Worm (Caenorhabditis elegans) whole organism, young adult: ENCODE measurements around the gene piit-1.

Experiments
- B0035.1 ChIP-seq: sonication (generic microtip); optimal IDR thresholded peaks from 2 replicates; lab custom pipeline; 2016; ENCODE audit warnings: missing genetic modification characterization, mild to moderate bottlenecking, missing compliant biosample characterization, missing genotype, missing genetic modification reagents
- C17E4.6 ChIP-seq: fragments of 200-800 bp; sonication (Bioruptor generic); IDR thresholded peaks from 2 replicates; pipeline ENCODE4 v1.3.6; 2022; ENCODE audit warnings: missing genetic modification reagents, missing genetic modification characterization, missing compliant biosample characterization
- F10E7.11 ChIP-seq: sonication (generic microtip); optimal IDR thresholded peaks from 2 replicates; lab custom pipeline; 2017; ENCODE audit warnings: mild to moderate bottlenecking, missing genetic modification characterization, moderate library complexity, missing compliant biosample characterization
- F23B12.7 ChIP-seq: sonication (generic microtip); optimal IDR thresholded peaks from 2 replicates; lab custom pipeline; 2017; ENCODE audit warnings: missing genetic modification characterization, mild to moderate bottlenecking, missing compliant biosample characterization, antibody characterized with exemption, moderate library complexity; ENCODE audit not compliant: insufficient read depth
- F33H1.4 ChIP-seq: fragments of 200-800 bp; sonication (Bioruptor generic); IDR thresholded peaks from 2 replicates; pipeline ENCODE4 v1.3.6; 2022; ENCODE audit warnings: missing genetic modification reagents, missing genetic modification characterization, missing compliant biosample characterization
- F39B2.1 ChIP-seq: fragments of 200-800 bp; sonication (Bioruptor generic); IDR thresholded peaks from 2 replicates; pipeline ENCODE4 v1.3.6; 2022; ENCODE audit warnings: missing genetic modification reagents, missing genetic modification characterization, missing compliant biosample characterization
- F52B5.7 ChIP-seq: sonication (generic microtip); optimal IDR thresholded peaks from 2 replicates; lab custom pipeline; 2016; ENCODE audit warnings: mild to moderate bottlenecking, missing genetic modification characterization, missing compliant biosample characterization
- F55B11.4 ChIP-seq: sonication (generic microtip); optimal IDR thresholded peaks from 2 replicates; lab custom pipeline; 2016; ENCODE audit warnings: missing compliant biosample characterization, missing genetic modification characterization, borderline replicate concordance; ENCODE audit not compliant: insufficient read depth
- K12H6.12 ChIP-seq: fragments of 200-800 bp; sonication (Bioruptor generic); optimal IDR thresholded peaks from 2 replicates; lab custom pipeline; 2018; ENCODE audit warnings: mild to moderate bottlenecking, missing genetic modification characterization, missing compliant biosample characterization
- Y53G8AR.9 ChIP-seq: fragments of 200-800 bp; sonication (Bioruptor generic); conservative IDR thresholded peaks from 2 replicates; pipeline ENCODE4 v1.3.6; 2022; ENCODE audit warnings: missing genetic modification reagents, missing genetic modification characterization, missing compliant biosample characterization
- Y67H2A.10 ChIP-seq: fragments of 200-800 bp; sonication (Bioruptor generic); conservative IDR thresholded peaks from 2 replicates; pipeline ENCODE4 v1.3.6; 2022; ENCODE audit warnings: missing genetic modification reagents, missing genetic modification characterization, missing compliant biosample characterization
- atf-7 ChIP-seq: sonication (generic microtip); optimal IDR thresholded peaks from 2 replicates; lab custom pipeline; 2017; ENCODE audit warnings: mild to moderate bottlenecking, missing genetic modification characterization, missing compliant biosample characterization
- bed-1 ChIP-seq: fragments of 200-800 bp; sonication (Bioruptor generic); IDR thresholded peaks from 2 replicates; pipeline ENCODE4 v1.3.6; 2022; ENCODE audit warnings: missing genetic modification reagents, missing genetic modification characterization, missing compliant biosample characterization
- ccch-3 ChIP-seq: fragments of 200-800 bp; sonication (Bioruptor generic); optimal IDR thresholded peaks from 2 replicates; lab custom pipeline; 2018; ENCODE audit warnings: mild to moderate bottlenecking, missing genetic modification characterization, missing compliant biosample characterization
- ceh-58 ChIP-seq: fragments of 200-800 bp; sonication (Bioruptor generic); IDR thresholded peaks from 2 replicates; pipeline ENCODE4 v1.3.6; 2022; ENCODE audit warnings: missing genetic modification characterization, missing compliant biosample characterization
- ceh-79 ChIP-seq: sonication (generic microtip); optimal IDR thresholded peaks from 2 replicates; lab custom pipeline; 2017; ENCODE audit warnings: mild to moderate bottlenecking, missing genetic modification characterization, missing compliant biosample characterization
- dox-1 ChIP-seq: fragments of 200-800 bp; sonication (Bioruptor generic); IDR thresholded peaks from 2 replicates; pipeline ENCODE4 v1.3.6; 2022; ENCODE audit warnings: missing genetic modification reagents, missing genetic modification characterization, missing compliant biosample characterization
- efl-1 ChIP-seq: fragments of 150-350 bp; optimal IDR thresholded peaks from 2 replicates; lab custom pipeline; 2014; ENCODE audit warnings: missing biosample characterization, missing genetic modification reagents, missing genetic modification characterization
- egl-18 ChIP-seq: fragments of 200-800 bp; sonication (Bioruptor generic); IDR thresholded peaks from 2 replicates; pipeline ENCODE4 v1.3.6; 2022; ENCODE audit warnings: missing genetic modification reagents, missing genetic modification characterization, missing compliant biosample characterization
- hlh-12 ChIP-seq: sonication (generic microtip); optimal IDR thresholded peaks from 2 replicates; lab custom pipeline; 2016; ENCODE audit warnings: missing genetic modification characterization, missing compliant biosample characterization
- hlh-26 ChIP-seq: fragments of 200-800 bp; sonication (Bioruptor generic); conservative IDR thresholded peaks from 2 replicates; pipeline ENCODE4 v1.3.6; 2022; ENCODE audit warnings: missing genetic modification reagents, missing genetic modification characterization, missing compliant biosample characterization
- hsf-1 ChIP-seq: fragments of 200-800 bp; sonication (Bioruptor generic); IDR thresholded peaks from 2 replicates; pipeline ENCODE4 v1.3.6; 2022; ENCODE audit warnings: missing genetic modification reagents, missing genetic modification characterization, missing compliant biosample characterization
- lag-1 ChIP-seq: fragments of 200-800 bp; sonication (Bioruptor generic); IDR thresholded peaks from 2 replicates; pipeline ENCODE4 v1.3.6; 2022; ENCODE audit warnings: missing genetic modification reagents, missing genetic modification characterization, missing compliant biosample characterization
- let-607 ChIP-seq, 2 experiments: fragments of 200-800 bp in 1 of 2; sonication (Bioruptor generic) in 1 of 2; sonication (generic microtip) in 1 of 2; optimal IDR thresholded peaks; 2 replicates each; lab custom pipeline; 2016 to 2018; ENCODE audit warnings: mild to moderate bottlenecking in 2 of 2, missing compliant biosample characterization in 2 of 2, missing genetic modification characterization in 2 of 2, moderate library complexity in 2 of 2, missing genotype in 1 of 2
- lsl-1 ChIP-seq: fragments of 200-800 bp; sonication (Bioruptor generic); optimal IDR thresholded peaks from 2 replicates; lab custom pipeline; 2018; ENCODE audit warnings: mild to moderate bottlenecking, missing genetic modification characterization, moderate library complexity, missing compliant biosample characterization
- lsy-27 ChIP-seq: sonication (generic microtip); optimal IDR thresholded peaks from 2 replicates; lab custom pipeline; 2017; ENCODE audit warnings: missing genetic modification characterization, mild to moderate bottlenecking, missing compliant biosample characterization, antibody characterized with exemption, missing genotype, borderline replicate concordance; ENCODE audit not compliant: insufficient read depth
- madf-10 ChIP-seq: sonication (generic microtip); optimal IDR thresholded peaks from 2 replicates; lab custom pipeline; 2016; ENCODE audit warnings: mild to moderate bottlenecking, missing genetic modification characterization, missing compliant biosample characterization
- madf-6 ChIP-seq: fragments of 200-800 bp; sonication (Bioruptor generic); IDR thresholded peaks from 2 replicates; pipeline ENCODE4 v1.3.6; 2022; ENCODE audit warnings: missing genetic modification reagents, missing genetic modification characterization, missing compliant biosample characterization
- mcd-1 ChIP-seq: fragments of 200-800 bp; sonication (Bioruptor generic); IDR thresholded peaks from 2 replicates; pipeline ENCODE4 v1.3.6; 2022; ENCODE audit warnings: missing genetic modification reagents, missing genetic modification characterization, missing compliant biosample characterization
- mes-4 ChIP-seq: sonication (generic microtip); optimal IDR thresholded peaks from 2 replicates; lab custom pipeline; 2016; ENCODE audit warnings: missing genotype, missing genetic modification characterization, missing compliant biosample characterization
- mxl-1 ChIP-seq: sonication (generic microtip); optimal IDR thresholded peaks from 2 replicates; lab custom pipeline; 2016; ENCODE audit warnings: missing genetic modification characterization, missing compliant biosample characterization
- nfya-2 ChIP-seq: fragments of 200-800 bp; sonication (Bioruptor generic); IDR thresholded peaks from 2 replicates; pipeline ENCODE4 v1.3.6; 2022; ENCODE audit warnings: missing genetic modification reagents, missing genetic modification characterization, missing compliant biosample characterization
- nfyb-1 ChIP-seq: fragments of 200-800 bp; sonication (Bioruptor generic); IDR thresholded peaks from 2 replicates; pipeline ENCODE4 v1.3.6; 2022; ENCODE audit warnings: missing genetic modification reagents, missing genetic modification characterization, missing compliant biosample characterization
- nhr-90 ChIP-seq: sonication (generic microtip); optimal IDR thresholded peaks from 2 replicates; lab custom pipeline; 2016; ENCODE audit warnings: missing genotype, mild to moderate bottlenecking, missing genetic modification characterization, missing compliant biosample characterization
- rcor-1 ChIP-seq: fragments of 200-800 bp; sonication (Bioruptor generic); IDR thresholded peaks from 2 replicates; pipeline ENCODE4 v1.3.6; 2022; ENCODE audit warnings: missing genetic modification reagents, missing genetic modification characterization, missing compliant biosample characterization
- repo-1 ChIP-seq: sonication (generic microtip); optimal IDR thresholded peaks from 2 replicates; lab custom pipeline; 2017; ENCODE audit warnings: mild to moderate bottlenecking, missing genetic modification characterization, missing compliant biosample characterization
- sdz-38 ChIP-seq: sonication (generic microtip); optimal IDR thresholded peaks from 2 replicates; lab custom pipeline; 2016; ENCODE audit warnings: missing genotype, missing genetic modification characterization, missing compliant biosample characterization
- snpc-1.1 ChIP-seq: sonication (generic microtip); optimal IDR thresholded peaks from 2 replicates; lab custom pipeline; 2017; ENCODE audit warnings: missing genetic modification characterization, mild to moderate bottlenecking, missing compliant biosample characterization, antibody characterized with exemption, moderate library complexity, missing genotype, missing genetic modification reagents; ENCODE audit not compliant: insufficient read depth
- snpc-3.4 ChIP-seq: sonication (generic microtip); optimal IDR thresholded peaks from 2 replicates; lab custom pipeline; 2017; ENCODE audit warnings: missing genetic modification characterization, mild to moderate bottlenecking, missing compliant biosample characterization, antibody characterized with exemption, moderate library complexity, missing genotype, missing genetic modification reagents
- snpc-4 ChIP-seq, 5 experiments: fragments of 150-350 bp in 1 of 5; sonication (generic microtip) in 4 of 5; optimal IDR thresholded peaks; 2 replicates each; lab custom pipeline; 2014 to 2018; ENCODE audit warnings: missing genetic modification characterization in 5 of 5, missing biosample characterization in 3 of 5, antibody characterized with exemption in 2 of 5, mild to moderate bottlenecking in 2 of 5, missing compliant biosample characterization in 2 of 5, missing genotype in 2 of 5, moderate library complexity in 2 of 5, missing genetic modification reagents in 1 of 5
- sptf-2 ChIP-seq: fragments of 200-800 bp; sonication (Bioruptor generic); optimal IDR thresholded peaks from 2 replicates; lab custom pipeline; 2018; ENCODE audit warnings: mild to moderate bottlenecking, missing genetic modification characterization, missing compliant biosample characterization
- tbp1 ChIP-seq: fragments of 200-800 bp; sonication (Bioruptor generic); optimal IDR thresholded peaks from 2 replicates; lab custom pipeline; 2018; ENCODE audit warnings: mild to moderate bottlenecking, missing genetic modification characterization, missing compliant biosample characterization
- tbx-9 ChIP-seq: sonication (generic microtip); optimal IDR thresholded peaks from 2 replicates; lab custom pipeline; 2016; ENCODE audit warnings: borderline replicate concordance, missing genetic modification characterization, inconsistent platforms, missing compliant biosample characterization
- tlf-1 ChIP-seq: fragments of 200-800 bp; sonication (Bioruptor generic); optimal IDR thresholded peaks from 2 replicates; lab custom pipeline; 2018; ENCODE audit warnings: mild to moderate bottlenecking, missing genetic modification characterization, missing compliant biosample characterization
- zfh-2 ChIP-seq: fragments of 200-800 bp; sonication (Bioruptor generic); conservative IDR thresholded peaks from 2 replicates; pipeline ENCODE4 v1.3.6; 2022; ENCODE audit warnings: missing genetic modification reagents, missing genetic modification characterization, missing compliant biosample characterization
- ztf-18 ChIP-seq: sonication (generic microtip); optimal IDR thresholded peaks from 2 replicates; lab custom pipeline; 2016; ENCODE audit warnings: missing genotype, mild to moderate bottlenecking, missing genetic modification characterization, missing compliant biosample characterization

piit-1 gene

DNA sequence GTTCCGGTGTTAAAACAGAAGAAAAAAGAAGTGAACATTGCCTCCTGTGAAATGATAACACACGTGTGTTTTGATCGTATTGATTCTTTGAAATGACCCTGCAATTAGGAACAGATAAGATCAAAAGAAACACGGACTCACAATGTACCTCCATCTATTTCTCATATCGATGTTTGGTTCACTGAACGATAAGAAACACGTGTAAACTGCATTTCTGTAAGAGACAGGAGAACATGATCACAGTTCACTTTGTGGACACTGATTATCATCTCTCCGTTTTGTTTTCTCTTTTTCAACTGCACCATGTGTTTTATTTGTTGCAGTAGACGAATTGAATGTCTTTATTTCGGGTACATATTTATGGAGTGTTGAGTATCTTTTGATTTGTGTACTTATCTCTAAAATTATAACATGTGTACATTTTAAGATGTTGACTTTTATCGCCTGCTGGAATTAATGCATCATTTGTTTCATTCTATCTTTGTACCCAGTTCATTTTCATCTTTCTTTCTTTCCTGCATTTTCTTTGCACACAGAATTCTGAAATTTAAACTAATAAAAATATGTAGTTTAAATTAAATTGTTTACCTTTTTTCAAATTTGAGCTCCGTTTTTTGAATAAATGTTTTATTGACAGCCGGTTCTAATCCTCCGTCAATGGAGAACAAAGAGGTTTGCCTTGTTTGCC is 37.0 kb downstream of the piit-1 start, which contains the start of the genes H12C20.7 and nhr-68 (continued):
- TF ChIP-seq K12H6.12 (tag; lab: Kevin White, UChicago) (peak; percentile 27), tbp1 (GFP tag; lab: Kevin White, UChicago) (peak; percentile 70), sdz-38 (tag; lab: Kevin White, UChicago) (no peak), repo-1 (tag; lab: Kevin White, UChicago) (peak; percentile 90), snpc-1.1 (tag; lab: Kevin White, UChicago) (no peak), F39B2.1 (GFP tag; lab: Robert Waterston, UW) (no peak), Y53G8AR.9 (GFP tag; lab: Robert Waterston, UW) (0 out of 2 replicates have a peak, but pooled peaks have one; percentile 13), egl-18 (no peak), madf-6 (no peak), hlh-12 (tag; lab: Kevin White, UChicago) (no peak), atf-7 (tag; lab: Kevin White, UChicago) (peak; percentile 95), dox-1 (GFP tag; lab: Robert Waterston, UW) (no peak), lag-1 (GFP tag; lab: Robert Waterston, UW) (0 out of 2 replicates have a peak, but pooled peaks have one; percentile 38), lsy-27 (tag; lab: Kevin White, UChicago) (no peak), efl-1 (GFP tag; lab: Kevin White, UChicago) (no peak), ceh-58 (GFP tag; lab: Robert Waterston, UW) (no peak), madf-10 (tag; lab: Kevin White, UChicago) (peak; percentile 85), Y67H2A.10 (GFP tag; lab: Robert Waterston, UW) (no peak), nfya-2 (GFP tag; lab: Robert Waterston, UW) (no peak), F52B5.7 (tag; lab: Kevin White, UChicago) (peak; percentile 63), tbx-9 (no peak), nfyb-1 (GFP tag; lab: Robert Waterston, UW) (peak; percentile 92), B0035.1 (tag; lab: Kevin White, UChicago) (peak; percentile 29), ceh-79 (tag; lab: Kevin White, UChicago) (no peak), nhr-90 (peak; percentile 78), tlf-1 (peak; percentile 91), mcd-1 (GFP tag; lab: Robert Waterston, UW) (0 out of 2 replicates have a peak, but pooled peaks have one; percentile 21), rcor-1 (GFP tag; lab: Robert Waterston, UW) (0 out of 2 replicates have a peak, but pooled peaks have one; percentile 16), ztf-18 (tag; lab: Kevin White, UChicago) (peak; percentile 37), F10E7.11 (tag; lab: Kevin White, UChicago) (no peak), snpc-3.4 (tag; lab: Kevin White, UChicago) (no peak), F23B12.7 (tag; lab: Kevin White, UChicago) (no peak), let-607 (tag; optimal IDR thresholded peaks at IDR 0.05; lab: Kevin White, UChicago) (peak; percentile 28 to 76), snpc-4 (GFP tag; optimal IDR thresholded peaks at IDR 0.05; lab: Kevin White, UChicago) (no peak), snpc-4 (tag; optimal IDR thresholded peaks at IDR 0.05; lab: Kevin White, UChicago) (peak in 2 of 4 experiments; percentile 63 to 69), lsl-1 (GFP tag; lab: Kevin White, UChicago) (no peak), hsf-1 (GFP tag; lab: Robert Waterston, UW) (no peak), mes-4 (tag; lab: Kevin White, UChicago) (no peak), sptf-2 (GFP tag; lab: Kevin White, UChicago) (no peak), ccch-3 (no peak), hlh-26 (no peak), F55B11.4 (no peak), mxl-1 (tag; lab: Kevin White, UChicago) (no peak), zfh-2 (GFP tag; lab: Robert Waterston, UW) (no peak), F33H1.4 (GFP tag; lab: Robert Waterston, UW) (no peak), C17E4.6 (GFP tag; lab: Robert Waterston, UW) (no peak), bed-1 (no peak)
